Worm (Caenorhabditis elegans): ENCODE measurements around the gene paqr-2.

ce11 chrIII:5379879-5380331, at the start of gene paqr-2:
- no peak for TF ChIP-seq sptf-1 (tag; optimal IDR thresholded peaks at IDR 0.05)
- TF ChIP-seq unc-120 (tag; optimal IDR thresholded peaks at IDR 0.05; ENCODE audit: poor library complexity, severe bottlenecking), result no peak
- TF ChIP-seq mep-1 (tag; optimal IDR thresholded peaks at IDR 0.05), result no peak
- TF ChIP-seq nhr-237 (tag; optimal IDR thresholded peaks at IDR 0.05), result no peak
- TF ChIP-seq pha-4 (tag; optimal IDR thresholded peaks at IDR 0.05), result no peak
- TF ChIP-seq ztf-11 (tag; optimal IDR thresholded peaks at IDR 0.05), result no peak
- TF ChIP-seq nhr-28 (tag; optimal IDR thresholded peaks at IDR 0.05), result no peak
- no peak for TF ChIP-seq mab-5 (tag; optimal IDR thresholded peaks at IDR 0.05)
- TF ChIP-seq blmp-1 (tag; optimal IDR thresholded peaks at IDR 0.05), result no peak

Measured in whole organism, mixed stage, embryonic.